Worm (Caenorhabditis elegans) whole organism, mixed stage, embryonic: ENCODE results near the gene clec-75.

Source experiments
- ceh-39 ChIP-seq: fragments of 150-350 bp; optimal IDR thresholded peaks from 2 replicates; lab custom pipeline; 2014; ENCODE audit warnings: missing biosample characterization, missing genetic modification characterization
- ceh-83 ChIP-seq: fragments of 200-800 bp; sonication (Bioruptor generic); optimal IDR thresholded peaks from 2 replicates; lab custom pipeline; 2018; ENCODE audit warnings: mild to moderate bottlenecking, missing genetic modification characterization, missing compliant biosample characterization
- ces-1 ChIP-seq: fragments of 150-350 bp; optimal IDR thresholded peaks from 2 replicates; lab custom pipeline; 2014; ENCODE audit warnings: missing biosample characterization, missing genetic modification reagents, missing genetic modification characterization
- flh-1 ChIP-seq: fragments of 200-800 bp; sonication (Bioruptor generic); optimal IDR thresholded peaks from 2 replicates; lab custom pipeline; 2018; ENCODE audit warnings: mild to moderate bottlenecking, missing genetic modification characterization, moderate library complexity, missing compliant biosample characterization
- lin-13 ChIP-seq: fragments of 150-350 bp; optimal IDR thresholded peaks from 2 replicates; lab custom pipeline; 2014; ENCODE audit warnings: missing biosample characterization, missing genetic modification characterization
- lin-32 ChIP-seq: fragments of 200-800 bp; sonication (Bioruptor generic); optimal IDR thresholded peaks from 2 replicates; lab custom pipeline; 2018; ENCODE audit warnings: mild to moderate bottlenecking, missing genetic modification characterization, missing compliant biosample characterization
- lsy-2 ChIP-seq: fragments of 150-350 bp; optimal IDR thresholded peaks from 2 replicates; lab custom pipeline; 2014; ENCODE audit warnings: missing biosample characterization, missing genetic modification characterization
- nhr-12 ChIP-seq: fragments of 150-350 bp; optimal IDR thresholded peaks from 2 replicates; lab custom pipeline; 2014; ENCODE audit warnings: missing biosample characterization, missing genetic modification characterization
- pha-4 ChIP-seq: fragments of 150-350 bp; optimal IDR thresholded peaks from 2 replicates; lab custom pipeline; 2018; ENCODE audit warnings: missing biosample characterization, missing genetic modification reagents, missing genetic modification characterization
- snpc-4 ChIP-seq: fragments of 150-350 bp; optimal IDR thresholded peaks from 2 replicates; lab custom pipeline; 2014; ENCODE audit warnings: missing biosample characterization, missing genetic modification characterization
- unc-39 ChIP-seq: fragments of 150-350 bp; optimal IDR thresholded peaks from 2 replicates; lab custom pipeline; 2014; ENCODE audit warnings: missing biosample characterization, missing genetic modification characterization

- no peak for TF ChIP-seq ceh-39 (tag; lab: Kevin White, UChicago)
- TF ChIP-seq nhr-12: no peak
- no peak for TF ChIP-seq ces-1 (GFP tag; lab: Kevin White, UChicago)
- TF ChIP-seq flh-1 (GFP tag; lab: Kevin White, UChicago): no peak
- TF ChIP-seq unc-39: no peak
- no peak for TF ChIP-seq lin-13 (tag; lab: Kevin White, UChicago)
- no peak for TF ChIP-seq lsy-2 (tag; lab: Kevin White, UChicago)
- no peak for TF ChIP-seq ceh-83 (GFP tag; lab: Kevin White, UChicago)
- no peak for TF ChIP-seq snpc-4
- no peak for TF ChIP-seq pha-4 (tag; lab: Kevin White, UChicago)
- no peak for TF ChIP-seq lin-32 (GFP tag; lab: Kevin White, UChicago)
These were observed 46.1 kb upstream of the clec-75 start, which contains the start of gene F56D6.19 for ce11 chrIV:3914462-3914861.
